Fruit fly (Drosophila melanogaster) whole organism, embryonic: ENCODE measurements around the gene CG14664.
A peak's percentile ranks its signal among the peaks of the same experiment; 100 is the strongest.

Experiments
- CG1024 ChIP-seq: fragments of 200-800 bp; sonication (Bioruptor generic); IDR thresholded peaks from 2 replicates; pipeline ENCODE4 v1.3.6; 2022; ENCODE audit warnings: missing biosample characterization, missing genetic modification characterization
- CG11247 ChIP-seq: fragments of 200-800 bp; sonication (Bioruptor generic); IDR thresholded peaks from 2 replicates; pipeline ENCODE4 v1.3.6; 2022; ENCODE audit warnings: missing biosample characterization, missing genetic modification characterization
- CG11456 ChIP-seq: fragments of 200-800 bp; sonication (Bioruptor generic); IDR thresholded peaks from 3 replicates; pipeline ENCODE4 v1.3.6; 2022; ENCODE audit warnings: missing biosample characterization, missing genetic modification characterization
- CG12236 ChIP-seq: fragments of 200-800 bp; sonication (Bioruptor generic); optimal IDR thresholded peaks from 2 replicates; lab custom pipeline; 2016; ENCODE audit warnings: missing biosample characterization, missing genetic modification characterization
- CG13296 ChIP-seq: fragments of 200-800 bp; sonication (Bioruptor generic); optimal IDR thresholded peaks from 3 replicates; lab custom pipeline; 2018; ENCODE audit warnings: missing biosample characterization, mild to moderate bottlenecking, missing genetic modification characterization
- CG15269 ChIP-seq: fragments of 200-800 bp; sonication (Bioruptor generic); optimal IDR thresholded peaks from 2 replicates; lab custom pipeline; 2018; ENCODE audit warnings: missing biosample characterization, mild to moderate bottlenecking, missing genetic modification characterization, moderate library complexity
- CG15479 ChIP-seq: fragments of 200-800 bp; sonication (Bioruptor generic); optimal IDR thresholded peaks from 3 replicates; lab custom pipeline; 2019; ENCODE audit warnings: missing biosample characterization, mild to moderate bottlenecking, missing genetic modification characterization, moderate library complexity
- CG15514 ChIP-seq: fragments of 200-800 bp; sonication (Bioruptor generic); optimal IDR thresholded peaks from 3 replicates; lab custom pipeline; 2017; ENCODE audit warnings: missing biosample characterization, missing genetic modification characterization, mild to moderate bottlenecking, moderate library complexity, missing genetic modification reagents
- CG17186 ChIP-seq: fragments of 200-800 bp; sonication (Bioruptor generic); optimal IDR thresholded peaks from 3 replicates; lab custom pipeline; 2017; ENCODE audit warnings: missing biosample characterization, missing genetic modification reagents, missing genetic modification characterization
- CG1832 ChIP-seq: fragments of 200-800 bp; sonication (Bioruptor generic); optimal IDR thresholded peaks from 2 replicates; lab custom pipeline; 2017; ENCODE audit warnings: missing biosample characterization, mild to moderate bottlenecking, missing genetic modification characterization, inconsistent platforms
- CG2678 ChIP-seq: fragments of 200-800 bp; sonication (Bioruptor generic); optimal IDR thresholded peaks from 3 replicates; lab custom pipeline; 2019; ENCODE audit warnings: missing biosample characterization, mild to moderate bottlenecking, missing genetic modification characterization, moderate library complexity
- CG30020 ChIP-seq: fragments of 200-800 bp; optimal IDR thresholded peaks from 2 replicates; lab custom pipeline; 2019; ENCODE audit warnings: missing biosample characterization, mild to moderate bottlenecking, missing genetic modification characterization, moderate library complexity
- CG42726 ChIP-seq: fragments of 200-800 bp; sonication (Bioruptor generic); IDR thresholded peaks from 2 replicates; pipeline ENCODE4 v1.3.6; 2022; ENCODE audit warnings: missing biosample characterization, missing genetic modification characterization; ENCODE audit not compliant: partially characterized antibody
- CG4360 ChIP-seq: fragments of 200-800 bp; sonication (Bioruptor generic); IDR thresholded peaks from 2 replicates; pipeline ENCODE4 v1.3.6; 2022; ENCODE audit warnings: missing biosample characterization, missing genetic modification characterization
- CG5180 ChIP-seq: fragments of 200-800 bp; sonication (Bioruptor generic); optimal IDR thresholded peaks from 3 replicates; lab custom pipeline; 2017; ENCODE audit warnings: missing biosample characterization, missing genetic modification characterization, mild to moderate bottlenecking, moderate library complexity, missing genetic modification reagents
- CG5953 ChIP-seq: fragments of 200-800 bp; sonication (Bioruptor generic); IDR thresholded peaks from 2 replicates; pipeline ENCODE4 v1.3.6; 2022; ENCODE audit warnings: missing biosample characterization, missing genetic modification characterization
- CG6272 ChIP-seq: fragments of 200-800 bp; sonication (Bioruptor generic); IDR thresholded peaks from 2 replicates; pipeline ENCODE4 v1.3.6; 2022; ENCODE audit warnings: missing biosample characterization, missing genetic modification characterization
- CG7357 ChIP-seq: fragments of 200-800 bp; sonication (Bioruptor generic); IDR thresholded peaks from 3 replicates; pipeline ENCODE4 v1.3.6; 2022; ENCODE audit warnings: missing biosample characterization, missing genetic modification characterization
- CG9727 ChIP-seq: fragments of 200-800 bp; sonication (Bioruptor generic); optimal IDR thresholded peaks from 3 replicates; lab custom pipeline; 2017; ENCODE audit warnings: missing biosample characterization, mild to moderate bottlenecking, missing genetic modification characterization
- CrebB ChIP-seq: fragments of 200-800 bp; sonication (Bioruptor generic); optimal IDR thresholded peaks from 3 replicates; lab custom pipeline; 2018; ENCODE audit warnings: missing biosample characterization, mild to moderate bottlenecking, missing genetic modification characterization
- Dek ChIP-seq: fragments of 200-800 bp; sonication (Bioruptor generic); optimal IDR thresholded peaks from 3 replicates; lab custom pipeline; 2019; ENCODE audit warnings: missing biosample characterization, mild to moderate bottlenecking, missing genetic modification characterization, moderate library complexity
- Drgx ChIP-seq: fragments of 200-800 bp; sonication (Bioruptor generic); IDR thresholded peaks from 2 replicates; pipeline ENCODE4 v1.3.6; 2022; ENCODE audit warnings: missing biosample characterization, missing genetic modification characterization
- Ets65A ChIP-seq: fragments of 200-800 bp; sonication (Bioruptor generic); peaks from one replicate; lab custom pipeline; 2016; ENCODE audit warnings: missing biosample characterization, missing genetic modification characterization
- Hr3 ChIP-seq: fragments of 200-800 bp; sonication (Bioruptor generic); optimal IDR thresholded peaks from 3 replicates; lab custom pipeline; 2016; ENCODE audit warnings: missing biosample characterization, missing genetic modification characterization
- Hr78 ChIP-seq, 2 experiments: fragments of 200-800 bp in 1 of 2; fragments of >200 bp in 1 of 2; sonication (Bioruptor generic) in 1 of 2; optimal IDR thresholded peaks; 2 replicates each; lab custom pipeline; 2017 to 2019; ENCODE audit warnings: missing biosample characterization in 2 of 2, missing genetic modification characterization in 2 of 2, mild to moderate bottlenecking in 1 of 2, moderate library complexity in 1 of 2
- Mad ChIP-seq: fragments of 200-800 bp; sonication (Bioruptor generic); optimal IDR thresholded peaks from 2 replicates; lab custom pipeline; 2016; ENCODE audit warnings: missing biosample characterization, missing genetic modification characterization
- Nf-YA ChIP-seq: fragments of 200-800 bp; sonication (Bioruptor generic); IDR thresholded peaks from 2 replicates; pipeline ENCODE4 v1.3.6; 2022; ENCODE audit warnings: missing biosample characterization, missing genetic modification characterization
- Rfx ChIP-seq: fragments of 200-800 bp; sonication (Bioruptor generic); IDR thresholded peaks from 2 replicates; pipeline ENCODE4 v1.3.6; 2022; ENCODE audit warnings: missing biosample characterization, missing genetic modification characterization
- TFAM ChIP-seq: fragments of 200-800 bp; sonication (Bioruptor generic); optimal IDR thresholded peaks from 2 replicates; lab custom pipeline; 2017; ENCODE audit warnings: missing biosample characterization, missing genetic modification characterization, inconsistent platforms
- Vsx1 ChIP-seq: fragments of 200-800 bp; sonication (Bioruptor generic); optimal IDR thresholded peaks from 2 replicates; lab custom pipeline; 2017; ENCODE audit warnings: missing biosample characterization, mild to moderate bottlenecking, missing genetic modification characterization, missing genetic modification reagents
- bbx ChIP-seq: fragments of 200-800 bp; sonication (Bioruptor generic); IDR thresholded peaks from 2 replicates; pipeline ENCODE4 v1.3.6; 2022; ENCODE audit warnings: missing biosample characterization, missing genetic modification characterization; ENCODE audit not compliant: partially characterized antibody
- bcd ChIP-seq: fragments of 200-800 bp; sonication (Bioruptor generic); optimal IDR thresholded peaks from 2 replicates; lab custom pipeline; 2017; ENCODE audit warnings: missing biosample characterization, mild to moderate bottlenecking, missing genetic modification characterization
- bigmax ChIP-seq: fragments of 200-800 bp; sonication (Bioruptor generic); optimal IDR thresholded peaks from 2 replicates; lab custom pipeline; 2018; ENCODE audit warnings: missing biosample characterization, mild to moderate bottlenecking, missing genetic modification characterization
- cad ChIP-seq: fragments of >200 bp; optimal IDR thresholded peaks from 2 replicates; lab custom pipeline; 2017; ENCODE audit warnings: missing biosample characterization, missing genetic modification characterization
- ci ChIP-seq: fragments of 200-800 bp; sonication (Bioruptor generic); IDR thresholded peaks from 3 replicates; pipeline ENCODE4 v1.3.6; 2022; ENCODE audit warnings: missing biosample characterization, missing genetic modification characterization
- disco-r ChIP-seq: fragments of 200-800 bp; sonication (Bioruptor generic); optimal IDR thresholded peaks from 2 replicates; lab custom pipeline; 2016; ENCODE audit warnings: missing biosample characterization, missing genetic modification characterization
- dm ChIP-seq: fragments of 200-800 bp; sonication (Bioruptor generic); optimal IDR thresholded peaks from 3 replicates; lab custom pipeline; 2016; ENCODE audit warnings: missing biosample characterization, missing genetic modification characterization
- dpn ChIP-seq, 2 experiments: fragments of 200-800 bp; sonication (Bioruptor generic); optimal IDR thresholded peaks; 3 replicates each; lab custom pipeline; 2016; ENCODE audit warnings: missing biosample characterization in 2 of 2, missing genetic modification characterization in 2 of 2
- ems ChIP-seq: fragments of 200-800 bp; sonication (Bioruptor generic); optimal IDR thresholded peaks from 3 replicates; lab custom pipeline; 2016; ENCODE audit warnings: missing biosample characterization, missing genetic modification characterization
- eyg ChIP-seq: fragments of 200-800 bp; sonication (Bioruptor generic); optimal IDR thresholded peaks from 3 replicates; lab custom pipeline; 2016; ENCODE audit warnings: missing biosample characterization, missing genetic modification characterization
- gro ChIP-seq: fragments of 200-800 bp; sonication (Bioruptor generic); optimal IDR thresholded peaks from 2 replicates; lab custom pipeline; 2016; ENCODE audit warnings: missing biosample characterization, missing genetic modification characterization
- hb ChIP-seq: fragments of 200-800 bp; sonication (Bioruptor generic); IDR thresholded peaks from 3 replicates; pipeline ENCODE4 v1.3.6; 2022; ENCODE audit warnings: missing biosample characterization, missing genetic modification characterization; ENCODE audit not compliant: partially characterized antibody
- knrl ChIP-seq: fragments of 200-800 bp; sonication (Bioruptor generic); IDR thresholded peaks from 3 replicates; pipeline ENCODE4 v1.3.6; 2022; ENCODE audit warnings: missing biosample characterization, missing genetic modification characterization; ENCODE audit not compliant: partially characterized antibody
- lbe ChIP-seq: fragments of 200-800 bp; sonication (Bioruptor generic); optimal IDR thresholded peaks from 2 replicates; lab custom pipeline; 2016; ENCODE audit warnings: missing biosample characterization, mild to moderate bottlenecking, missing genetic modification characterization
- luna ChIP-seq: fragments of 200-800 bp; sonication (Bioruptor generic); optimal IDR thresholded peaks from 2 replicates; lab custom pipeline; 2016; ENCODE audit warnings: missing biosample characterization, missing genetic modification characterization
- sisA ChIP-seq: fragments of 200-800 bp; sonication (Bioruptor generic); IDR thresholded peaks from 2 replicates; pipeline ENCODE4 v1.3.6; 2022; ENCODE audit warnings: missing biosample characterization, missing genetic modification characterization
- sug ChIP-seq: fragments of 200-800 bp; optimal IDR thresholded peaks from 2 replicates; lab custom pipeline; 2019; ENCODE audit warnings: missing biosample characterization, mild to moderate bottlenecking, missing genetic modification characterization, moderate library complexity
- twi ChIP-seq: fragments of 200-800 bp; optimal IDR thresholded peaks from 2 replicates; lab custom pipeline; 2019; ENCODE audit warnings: missing biosample characterization, mild to moderate bottlenecking, missing genetic modification characterization, moderate library complexity
- yki ChIP-seq: fragments of >200 bp; optimal IDR thresholded peaks from 3 replicates; lab custom pipeline; 2018
- zfh2 ChIP-seq: fragments of 200-800 bp; sonication (Bioruptor generic); optimal IDR thresholded peaks from 2 replicates; lab custom pipeline; 2016; ENCODE audit warnings: missing biosample characterization, missing genetic modification characterization

CG14664 gene

dm6 chr3R:5256462-5257146 is 32.7 kb downstream of the CG14664 start, which contains the start of the genes Enoph and Hph (continued):
- TF ChIP-seq hb (GFP tag; lab: Robert Waterston, UW) (peak; percentile 81), CG11456 (GFP tag; lab: Robert Waterston, UW) (peak; percentile 63; the same call in 1 of the 3 replicates), gro (GFP tag; lab: Kevin White, UChicago) (peak; percentile 5), CrebB (tag; lab: Kevin White, UChicago) (no peak), CG2678 (tag; lab: Kevin White, UChicago) (peak; percentile 79), Rfx (GFP tag; lab: Robert Waterston, UW) (peak; percentile 64), TFAM (GFP tag; lab: Kevin White, UChicago) (no peak), disco-r (GFP tag; lab: Kevin White, UChicago) (no peak), CG15514 (GFP tag; lab: Kevin White, UChicago) (peak; percentile 94), bcd (GFP tag; lab: Kevin White, UChicago) (peak; percentile 61), CG6272 (GFP tag; lab: Robert Waterston, UW) (0 out of 2 replicates have a peak, but pooled peaks have one; percentile 39), Hr3 (GFP tag; lab: Kevin White, UChicago) (peak; percentile 70), bigmax (no peak), CG1832 (no peak), CG17186 (peak; percentile 13), dpn (GFP tag; optimal IDR thresholded peaks at IDR 0.05; lab: Kevin White, UChicago) (peak; percentile 64 to 71), CG30020 (tag; lab: Kevin White, UChicago) (peak; percentile 51), sug (tag; lab: Kevin White, UChicago) (peak; percentile 65), luna (GFP tag; lab: Kevin White, UChicago) (no peak), Mad (GFP tag; lab: Kevin White, UChicago) (peak; percentile 29), CG11247 (GFP tag; lab: Robert Waterston, UW) (no peak), ems (GFP tag; lab: Kevin White, UChicago) (peak; percentile 38), CG1024 (GFP tag; lab: Robert Waterston, UW) (peak; percentile 23; the same call in 1 of the 2 replicates), CG12236 (no peak), bbx (GFP tag; lab: Robert Waterston, UW) (peak; percentile 83), cad (no peak), twi (peak; percentile 45), Drgx (GFP tag; lab: Robert Waterston, UW) (peak; percentile 53; the same call in 1 of the 2 replicates), lbe (peak; percentile 44), CG5953 (no peak), Nf-YA (GFP tag; lab: Robert Waterston, UW) (no peak), CG7357 (GFP tag; lab: Robert Waterston, UW) (peak; percentile 73), dm (GFP tag; lab: Kevin White, UChicago) (peak; percentile 14), Dek (tag; lab: Kevin White, UChicago) (peak; percentile 36), ci (no peak), Vsx1 (peak; percentile 50), CG15269 (tag; lab: Kevin White, UChicago) (peak; percentile 67), CG5180 (GFP tag; lab: Kevin White, UChicago) (peak; percentile 30), CG15479 (GFP tag; lab: Kevin White, UChicago) (no peak), CG9727 (GFP tag; lab: Kevin White, UChicago) (peak; percentile 67), Hr78 (GFP tag; optimal IDR thresholded peaks at IDR 0.05; lab: Kevin White, UChicago) (no peak), yki (lab: Kevin White, UChicago) (no peak), CG4360 (GFP tag; lab: Robert Waterston, UW) (no peak), zfh2 (GFP tag; lab: Kevin White, UChicago) (peak; percentile 68), CG13296 (GFP tag; lab: Kevin White, UChicago) (peak; percentile 57), eyg (GFP tag; lab: Kevin White, UChicago) (no peak), sisA (GFP tag; lab: Robert Waterston, UW) (peak; percentile 41), CG42726 (GFP tag; lab: Robert Waterston, UW) (0 out of 2 replicates have a peak, but pooled peaks have one; percentile 41), knrl (peak; percentile 83), Ets65A (GFP tag; lab: Kevin White, UChicago) (peak; percentile 95)
